Fruit fly (Drosophila melanogaster) whole organism, wandering third instar larva: Measurements from ENCODE around the gene CG13026.

ENCODE experiments used
- CrebA ChIP-seq: fragments of 200-800 bp; sonication (Bioruptor generic); optimal IDR thresholded peaks from 2 replicates; lab custom pipeline; 2016; ENCODE audit warnings: missing biosample characterization, mild to moderate bottlenecking, missing genetic modification characterization, borderline replicate concordance
- Jra ChIP-seq: sonication (Bioruptor generic); optimal IDR thresholded peaks from 2 replicates; lab custom pipeline; 2016; ENCODE audit warnings: missing biosample characterization, missing genetic modification characterization
- Rel ChIP-seq, 2 experiments: fragments of 200-800 bp; sonication (Bioruptor generic) in 1 of 2; optimal IDR thresholded peaks; 2 replicates in 1 of 2; 3 replicates in 1 of 2; lab custom pipeline; 2016 to 2019; ENCODE audit warnings: mild to moderate bottlenecking in 2 of 2, missing biosample characterization in 2 of 2, missing genetic modification characterization in 2 of 2, moderate library complexity in 1 of 2
- Vsx2 ChIP-seq: fragments of 200-300, 225-300 bp; sonication (Bioruptor generic); optimal IDR thresholded peaks from 2 replicates; lab custom pipeline; 2018; ENCODE audit warnings: missing biosample characterization, missing genetic modification characterization; ENCODE audit not compliant: partially characterized antibody
- lola ChIP-seq: fragments of >200 bp; optimal IDR thresholded peaks from 2 replicates; lab custom pipeline; 2017; ENCODE audit warnings: missing biosample characterization, missing genetic modification characterization
- pan ChIP-seq: fragments of >200 bp; optimal IDR thresholded peaks from 2 replicates; lab custom pipeline; 2017

dm6 chr3L:16704251-16704650 is 21.7 kb downstream of the CG13026 start:
- no peak for TF ChIP-seq Jra
- no peak for TF ChIP-seq lola
- TF ChIP-seq pan: no peak
- no peak for TF ChIP-seq Rel (GFP tag; optimal IDR thresholded peaks at IDR 0.05; lab: Kevin White, UChicago)
- no peak for TF ChIP-seq Rel (tag; optimal IDR thresholded peaks at IDR 0.05; lab: Kevin White, UChicago)
- TF ChIP-seq CrebA (GFP tag; lab: Kevin White, UChicago): no peak
- no peak for TF ChIP-seq Vsx2 (GFP tag; lab: Kevin White, UChicago)
